Worm (Caenorhabditis elegans): Measurements from ENCODE around the gene dhrs-4.

DNA sequence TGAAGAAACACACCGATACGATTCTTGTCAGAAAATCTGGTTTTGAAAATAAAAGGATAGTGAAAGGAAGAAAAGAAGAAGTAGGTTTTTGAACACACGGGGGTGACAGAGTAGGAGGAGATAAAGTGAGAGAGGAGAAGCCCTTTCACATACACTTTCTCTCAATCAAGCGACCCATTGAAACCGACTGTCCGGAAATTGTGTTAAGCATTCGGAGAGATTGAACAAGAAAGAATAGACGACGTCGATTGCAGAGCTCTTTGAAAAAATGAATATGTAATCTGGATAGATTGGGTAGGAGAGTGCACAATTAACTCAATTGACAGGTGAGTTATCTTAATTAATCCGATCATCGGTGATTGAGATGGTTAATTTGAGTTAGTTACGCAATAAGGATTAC, 21.1 kb upstream of the dhrs-4 start:
- no peak for TF ChIP-seq ama-1 (optimal IDR thresholded peaks at IDR 0.05)
- no peak for TF ChIP-seq snpc-4 (tag; optimal IDR thresholded peaks at IDR 0.05)
- TF ChIP-seq unc-62 (GFP tag; optimal IDR thresholded peaks at IDR 0.05) = no peak

Data from whole organism, L2 larva.